Fruit fly (Drosophila melanogaster): Measurements from ENCODE around the gene RasGAP1.

Gene RasGAP1

dm6 chr3L:9854583-9855519 lies at the start of gene RasGAP1 (continued):
- no peak for TF ChIP-seq sd (tag; optimal IDR thresholded peaks at IDR 0.05)
- no peak for TF ChIP-seq CG11247 (GFP tag; IDR thresholded peaks at IDR 0.05)
- TF ChIP-seq fu2 (GFP tag; optimal IDR thresholded peaks at IDR 0.05) = no peak
- TF ChIP-seq CG8281 (tag; optimal IDR thresholded peaks at IDR 0.05) = no peak
- TF ChIP-seq Opbp (GFP tag; IDR thresholded peaks at IDR 0.05; ENCODE audit: partially characterized antibody) = peak; percentile 55; the same call in 2 of the 3 replicates
- no peak for TF ChIP-seq tin (GFP tag; optimal IDR thresholded peaks at IDR 0.05)
- no peak for TF ChIP-seq ap (GFP tag; IDR thresholded peaks at IDR 0.05)
- TF ChIP-seq bowl (GFP tag; IDR thresholded peaks at IDR 0.05) = no peak
- TF ChIP-seq Doc3 (GFP tag; IDR thresholded peaks at IDR 0.05; ENCODE audit: partially characterized antibody) = 0 out of 3 replicates have a peak, but pooled peaks have one; percentile 44
- TF ChIP-seq Asciz (GFP tag; optimal IDR thresholded peaks at IDR 0.05) = no peak
- TF ChIP-seq scrt (GFP tag; optimal IDR thresholded peaks at IDR 0.05) = peak; percentile 87
- TF ChIP-seq Camta (GFP tag; optimal IDR thresholded peaks at IDR 0.05) = no peak
- TF ChIP-seq ERR (GFP tag; optimal IDR thresholded peaks at IDR 0.05) = no peak
- no peak for TF ChIP-seq CG31365 (tag; optimal IDR thresholded peaks at IDR 0.05)
- TF ChIP-seq NC2α (GFP tag; optimal IDR thresholded peaks at IDR 0.05) = no peak
- TF ChIP-seq H2.0 (GFP tag; IDR thresholded peaks at IDR 0.05) = no peak
- no peak for TF ChIP-seq Vsx1 (GFP tag; optimal IDR thresholded peaks at IDR 0.05)
- no peak for TF ChIP-seq pita (GFP tag; optimal IDR thresholded peaks at IDR 0.05)
- TF ChIP-seq chm (GFP tag; IDR thresholded peaks at IDR 0.05) = peak; percentile 52
- TF ChIP-seq CG10366 (GFP tag; IDR thresholded peaks at IDR 0.05) = no peak
- no peak for TF ChIP-seq NfI (GFP tag; optimal IDR thresholded peaks at IDR 0.05)
- peak; percentile 22 for TF ChIP-seq CG15269 (tag; optimal IDR thresholded peaks at IDR 0.05)
- peak; percentile 47 for TF ChIP-seq CG13624 (GFP tag; optimal IDR thresholded peaks at IDR 0.05)
- peak in 1 of 2 experiments; percentile 25 for TF ChIP-seq tll (GFP tag; optimal IDR thresholded peaks at IDR 0.05)
- TF ChIP-seq Six4 (GFP tag; optimal IDR thresholded peaks at IDR 0.05) = no peak
- peak; percentile 51; the same call in 1 of the 3 replicates for TF ChIP-seq knrl (GFP tag; IDR thresholded peaks at IDR 0.05; ENCODE audit: partially characterized antibody)
- TF ChIP-seq Mrtf (GFP tag; IDR thresholded peaks at IDR 0.05) = no peak
- no peak for TF ChIP-seq CG33557 (GFP tag; optimal IDR thresholded peaks at IDR 0.05)
- TF ChIP-seq sens (GFP tag) = peak; percentile 66
- peak; percentile 28; the same call in 1 of the 2 replicates for TF ChIP-seq inv (GFP tag; IDR thresholded peaks at IDR 0.05; ENCODE audit: partially characterized antibody)
- no peak for TF ChIP-seq Tbp (GFP tag; optimal IDR thresholded peaks at IDR 0.05)
- TF ChIP-seq HLH3B (GFP tag; IDR thresholded peaks at IDR 0.05) = 0 out of 2 replicates have a peak, but pooled peaks have one; percentile 6
- TF ChIP-seq CG17829 (tag; optimal IDR thresholded peaks at IDR 0.05) = no peak
- no peak for TF ChIP-seq zf30C (GFP tag; optimal IDR thresholded peaks at IDR 0.05)
- no peak for TF ChIP-seq zen (tag; optimal IDR thresholded peaks at IDR 0.05)
- no peak for TF ChIP-seq salm (tag; optimal IDR thresholded peaks at IDR 0.05)
- no peak for TF ChIP-seq CG12104 (GFP tag; optimal IDR thresholded peaks at IDR 0.05)
- no peak for TF ChIP-seq ro (GFP tag; IDR thresholded peaks at IDR 0.05)
- peak; percentile 25 for TF ChIP-seq Dp (GFP tag; optimal IDR thresholded peaks at IDR 0.05)
- TF ChIP-seq Usf (GFP tag; optimal IDR thresholded peaks at IDR 0.05) = no peak
- TF ChIP-seq CG2199 (GFP tag; IDR thresholded peaks at IDR 0.05) = 0 out of 3 replicates have a peak, but pooled peaks have one; percentile 33
- TF ChIP-seq tna (GFP tag; IDR thresholded peaks at IDR 0.05; ENCODE audit: partially characterized antibody) = no peak
- TF ChIP-seq sim (GFP tag; IDR thresholded peaks at IDR 0.05) = no peak
- no peak for TF ChIP-seq pfk (GFP tag; optimal IDR thresholded peaks at IDR 0.05)
- TF ChIP-seq HLHmδ (GFP tag; optimal IDR thresholded peaks at IDR 0.05) = peak; percentile 47
- no peak for TF ChIP-seq CG11723 (GFP tag; optimal IDR thresholded peaks at IDR 0.05)
- TF ChIP-seq slou (GFP tag; optimal IDR thresholded peaks at IDR 0.05) = no peak
- no peak for TF ChIP-seq CG31388 (GFP tag; optimal IDR thresholded peaks at IDR 0.05)

Data from whole organism, embryonic.